Worm (Caenorhabditis elegans) whole organism, early embryonic: ENCODE results near the gene clec-247.

Experiments
- B0310.2 ChIP-seq: sonication (generic microtip); optimal IDR thresholded peaks from 2 replicates; lab custom pipeline; 2016; ENCODE audit warnings: mild to moderate bottlenecking, missing genetic modification characterization, missing compliant biosample characterization
- F13C5.2 ChIP-seq: sonication (generic microtip); optimal IDR thresholded peaks from 2 replicates; lab custom pipeline; 2017; ENCODE audit warnings: mild to moderate bottlenecking, missing genetic modification characterization, inconsistent platforms, missing compliant biosample characterization
- aly-1 ChIP-seq: sonication (generic microtip); optimal IDR thresholded peaks from 2 replicates; lab custom pipeline; 2016; ENCODE audit warnings: missing genetic modification characterization, missing compliant biosample characterization
- ama-1 ChIP-seq: fragments of 150-350 bp; optimal IDR thresholded peaks from 2 replicates; lab custom pipeline; 2014
- ceh-13 ChIP-seq: fragments of 200-800 bp; sonication (Bioruptor generic); optimal IDR thresholded peaks from 2 replicates; lab custom pipeline; 2018; ENCODE audit warnings: mild to moderate bottlenecking, missing genetic modification characterization, missing compliant biosample characterization
- ceh-36 ChIP-seq: sonication (generic microtip); optimal IDR thresholded peaks from 2 replicates; lab custom pipeline; 2016; ENCODE audit warnings: missing genetic modification characterization, inconsistent platforms, missing compliant biosample characterization
- ets-7 ChIP-seq: sonication (generic microtip); optimal IDR thresholded peaks from 2 replicates; lab custom pipeline; 2016; ENCODE audit warnings: missing genotype, missing genetic modification characterization, missing compliant biosample characterization
- flt-1 ChIP-seq: fragments of 200-800 bp; sonication (Bioruptor generic); IDR thresholded peaks from 2 replicates; pipeline ENCODE4 v1.3.6; 2022; ENCODE audit warnings: missing genetic modification characterization, missing compliant biosample characterization
- hmg-4 ChIP-seq: fragments of 200-800 bp; sonication (Bioruptor generic); optimal IDR thresholded peaks from 2 replicates; lab custom pipeline; 2018; ENCODE audit warnings: mild to moderate bottlenecking, missing genetic modification characterization, missing compliant biosample characterization
- hnd-1 ChIP-seq: sonication (generic microtip); optimal IDR thresholded peaks from 2 replicates; lab custom pipeline; 2016; ENCODE audit warnings: missing genetic modification characterization, missing compliant biosample characterization
- pes-1 ChIP-seq: fragments of 200-800 bp; sonication (Bioruptor generic); IDR thresholded peaks from 2 replicates; pipeline ENCODE4 v1.3.6; 2022; ENCODE audit warnings: missing genetic modification reagents, missing genetic modification characterization, missing compliant biosample characterization
- scrt-1 ChIP-seq: fragments of 200-800 bp; sonication (Bioruptor generic); IDR thresholded peaks from 2 replicates; pipeline ENCODE4 v1.3.6; 2022; ENCODE audit warnings: missing genetic modification characterization, missing compliant biosample characterization
- sea-1 ChIP-seq: fragments of 200-800 bp; sonication (Bioruptor generic); conservative IDR thresholded peaks from 2 replicates; pipeline ENCODE4 v1.3.6; 2022; ENCODE audit warnings: missing genetic modification characterization, missing compliant biosample characterization
- tbx-11 ChIP-seq: fragments of 200-800 bp; sonication (Bioruptor generic); IDR thresholded peaks from 2 replicates; pipeline ENCODE4 v1.3.6; 2022; ENCODE audit warnings: missing genetic modification characterization, missing compliant biosample characterization
- tbx-37 ChIP-seq: fragments of 200-800 bp; sonication (Bioruptor generic); conservative IDR thresholded peaks from 2 replicates; pipeline ENCODE4 v1.3.6; 2022; ENCODE audit warnings: missing genetic modification reagents, missing genetic modification characterization, missing compliant biosample characterization
- tra-4 ChIP-seq: sonication (generic microtip); optimal IDR thresholded peaks from 2 replicates; lab custom pipeline; 2017; ENCODE audit warnings: missing genetic modification characterization, missing compliant biosample characterization

clec-247 gene

DNA sequence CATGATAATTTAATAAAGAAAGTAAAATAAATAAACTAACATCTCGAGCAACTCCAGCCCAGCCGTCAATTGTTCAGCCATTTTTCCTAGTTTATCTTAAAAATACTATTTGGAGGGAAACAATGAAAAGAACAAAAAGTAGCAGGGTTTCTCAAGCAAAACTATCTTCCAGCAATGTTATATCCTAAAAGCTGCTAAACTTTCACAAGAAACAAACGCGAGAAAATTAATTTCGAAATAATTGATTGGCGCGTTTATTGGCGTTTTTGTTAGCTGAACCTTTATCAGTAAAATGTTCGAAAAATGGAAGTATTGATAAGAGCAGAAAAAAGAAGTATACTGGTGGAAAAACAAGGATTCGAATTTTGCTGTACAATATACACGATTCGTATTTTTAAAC, 40.5 kb downstream of the clec-247 start, which contains the start of gene B0462.5:
Gene B0462.5 (minus strand): TSS at position 101 of the 400 bp plus-strand sequence.
- no peak for TF ChIP-seq hmg-4 (GFP tag; lab: Kevin White, UChicago)
- TF ChIP-seq ceh-13: no peak
- no peak for TF ChIP-seq tra-4 (tag; lab: Kevin White, UChicago)
- no peak for TF ChIP-seq flt-1
- TF ChIP-seq ets-7 (tag; lab: Kevin White, UChicago): no peak
- no peak for TF ChIP-seq tbx-37 (GFP tag; lab: Robert Waterston, UW)
- no peak for TF ChIP-seq aly-1 (tag; lab: Kevin White, UChicago)
- no peak for TF ChIP-seq ceh-36 (tag; lab: Kevin White, UChicago)
- TF ChIP-seq ama-1 (lab: Kevin White, UChicago): no peak
- no peak for TF ChIP-seq scrt-1 (GFP tag; lab: Robert Waterston, UW)
- no peak for TF ChIP-seq sea-1 (GFP tag; lab: Robert Waterston, UW)
- no peak for TF ChIP-seq F13C5.2
- TF ChIP-seq hnd-1 (tag; lab: Kevin White, UChicago): no peak

DNA sequence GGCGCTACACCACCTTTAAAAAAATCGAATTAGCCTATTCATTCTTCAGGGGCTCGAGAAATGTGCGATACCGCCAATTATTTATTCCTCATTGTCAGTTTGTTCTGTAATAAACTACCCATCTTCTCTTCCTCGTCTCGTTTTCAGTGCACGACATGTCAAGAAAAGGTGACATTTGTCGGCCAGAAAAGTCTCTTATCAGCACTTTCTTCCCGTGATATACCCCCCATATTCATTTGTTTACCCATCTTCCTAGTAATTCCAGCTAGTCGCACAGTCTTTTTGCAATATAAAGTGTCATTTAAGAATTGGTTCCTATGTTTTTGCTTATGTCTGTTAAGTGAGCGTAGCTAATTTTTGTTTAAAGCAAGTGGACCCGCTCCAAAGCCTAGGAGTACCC, 41.8 kb downstream of the clec-247 start:
- no peak for TF ChIP-seq F13C5.2
- TF ChIP-seq tbx-37 (GFP tag; lab: Robert Waterston, UW): no peak
- no peak for TF ChIP-seq flt-1
- no peak for TF ChIP-seq tbx-11 (GFP tag; lab: Robert Waterston, UW)
- no peak for TF ChIP-seq pes-1 (GFP tag; lab: Robert Waterston, UW)
- no peak for TF ChIP-seq sea-1 (GFP tag; lab: Robert Waterston, UW)
- TF ChIP-seq aly-1 (tag; lab: Kevin White, UChicago): no peak
- TF ChIP-seq ets-7 (tag; lab: Kevin White, UChicago): no peak
- TF ChIP-seq scrt-1 (GFP tag; lab: Robert Waterston, UW): no peak

DNA sequence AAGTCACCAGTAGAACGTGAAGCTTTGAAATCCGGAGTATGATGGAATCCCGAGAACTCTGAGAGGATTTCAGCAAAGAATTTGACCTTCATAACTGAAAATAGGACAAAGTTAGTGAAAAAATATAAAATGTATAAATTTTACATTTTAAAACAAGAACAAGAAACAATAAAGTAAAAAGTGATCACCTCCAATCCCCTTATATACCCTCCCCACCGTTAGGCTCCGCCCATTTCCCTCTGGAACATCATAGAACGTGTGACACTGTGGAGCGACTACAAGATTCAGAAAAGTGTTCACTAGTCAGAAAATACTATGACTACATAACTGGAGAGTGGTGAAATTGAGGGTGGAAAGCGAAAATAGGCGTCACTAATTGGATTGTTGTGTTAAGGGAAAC, 48.4 kb downstream of the clec-247 start, which contains the start of gene B0462.4:
Gene B0462.4 (minus strand): TSS at position 101 of the 400 bp plus-strand sequence.
- no peak for TF ChIP-seq sea-1 (GFP tag; lab: Robert Waterston, UW)
- TF ChIP-seq flt-1: no peak
- TF ChIP-seq hmg-4 (GFP tag; lab: Kevin White, UChicago): no peak
- TF ChIP-seq ets-7 (tag; lab: Kevin White, UChicago): no peak
- TF ChIP-seq pes-1 (GFP tag; lab: Robert Waterston, UW): no peak
- no peak for TF ChIP-seq scrt-1 (GFP tag; lab: Robert Waterston, UW)
- no peak for TF ChIP-seq F13C5.2
- TF ChIP-seq ceh-13: no peak
- TF ChIP-seq B0310.2 (tag; lab: Kevin White, UChicago): no peak
- no peak for TF ChIP-seq tra-4 (tag; lab: Kevin White, UChicago)
- TF ChIP-seq ama-1 (lab: Kevin White, UChicago): no peak
- no peak for TF ChIP-seq aly-1 (tag; lab: Kevin White, UChicago)
- TF ChIP-seq hnd-1 (tag; lab: Kevin White, UChicago): no peak
- TF ChIP-seq ceh-36 (tag; lab: Kevin White, UChicago): no peak
- TF ChIP-seq tbx-11 (GFP tag; lab: Robert Waterston, UW): no peak
- TF ChIP-seq tbx-37 (GFP tag; lab: Robert Waterston, UW): no peak
